Worm (Caenorhabditis elegans): Measurements from ENCODE around the gene Y38H6C.13.

DNA sequence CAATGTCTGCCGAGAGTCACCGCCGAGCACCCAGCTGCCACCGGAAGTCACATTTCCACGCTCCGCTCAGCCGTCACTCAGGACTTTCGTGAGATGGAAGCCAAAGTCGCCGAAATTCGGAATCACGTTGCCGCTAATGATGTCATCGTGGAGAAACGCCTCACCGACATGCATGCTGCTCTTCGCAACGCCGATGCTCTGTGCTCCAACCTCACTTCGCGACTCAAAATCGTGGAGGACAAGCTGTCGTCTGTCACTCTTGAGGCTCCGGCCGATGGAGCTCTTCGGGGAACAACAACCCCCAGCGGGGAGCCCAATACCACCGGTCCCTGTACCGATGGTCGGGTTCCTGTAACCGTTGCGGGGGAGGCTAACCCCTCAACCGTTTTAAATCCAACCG lies 21.1 kb upstream of the Y38H6C.13 start:
- TF ChIP-seq him-1 (tag; optimal IDR thresholded peaks at IDR 0.05): no peak
- TF ChIP-seq dao-5 (tag; optimal IDR thresholded peaks at IDR 0.05): no peak
